Worm (Caenorhabditis elegans): ENCODE measurements around the gene rpb-12.

DNA sequence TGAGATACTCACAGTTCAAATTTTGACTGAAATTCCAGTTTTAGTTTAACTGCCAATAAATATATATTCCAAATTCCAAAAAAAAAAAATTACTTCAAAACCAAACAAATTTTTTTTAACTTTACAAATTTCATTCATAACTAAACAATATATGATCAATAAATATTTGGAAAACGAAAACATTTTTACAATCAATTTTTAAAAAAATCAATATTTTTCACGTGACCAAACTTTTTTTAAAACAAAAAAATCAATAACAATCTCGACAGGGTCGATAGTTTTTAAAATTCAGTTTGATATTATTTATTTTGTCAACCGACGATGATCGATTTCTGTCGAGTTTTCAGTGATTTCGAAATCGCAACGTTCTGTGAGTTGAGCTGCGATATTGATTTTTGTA lies 3.5 kb upstream of the rpb-12 start, which contains the start of gene F23B2.7:
- TF ChIP-seq ceh-36 (tag; optimal IDR thresholded peaks at IDR 0.05) (no peak), hnd-1 (tag; optimal IDR thresholded peaks at IDR 0.05) (no peak), B0310.2 (tag; optimal IDR thresholded peaks at IDR 0.05) (no peak), tra-4 (tag; optimal IDR thresholded peaks at IDR 0.05) (no peak), pes-1 (GFP tag; IDR thresholded peaks at IDR 0.05) (no peak)

Measured in whole organism, early embryonic.